Worm (Caenorhabditis elegans) whole organism, L4/young adult: Measurements from ENCODE around the gene Y41E3.6.

Source experiments
- W03F9.2 ChIP-seq: fragments of 150-350 bp; optimal IDR thresholded peaks from 2 replicates; lab custom pipeline; 2014; ENCODE audit warnings: missing biosample characterization, missing genetic modification characterization
- dao-5 ChIP-seq: sonication (generic microtip); optimal IDR thresholded peaks from 2 replicates; lab custom pipeline; 2016; ENCODE audit warnings: missing genotype, missing genetic modification characterization, moderate library complexity, missing compliant biosample characterization

ce11 chrIV:14978204-14978603 lies 28.4 kb upstream of the Y41E3.6 start:
- no peak for TF ChIP-seq dao-5 (tag; lab: Kevin White, UChicago)
- no peak for TF ChIP-seq W03F9.2 (tag; lab: Kevin White, UChicago)
